Worm (Caenorhabditis elegans) whole organism, early embryonic: ENCODE results near the gene srj-22.

Source experiments
- F13C5.2 ChIP-seq: sonication (generic microtip); optimal IDR thresholded peaks from 2 replicates; lab custom pipeline; 2017; ENCODE audit warnings: mild to moderate bottlenecking, missing genetic modification characterization, inconsistent platforms, missing compliant biosample characterization
- ama-1 ChIP-seq: fragments of 150-350 bp; optimal IDR thresholded peaks from 2 replicates; lab custom pipeline; 2014
- ceh-13 ChIP-seq: fragments of 200-800 bp; sonication (Bioruptor generic); optimal IDR thresholded peaks from 2 replicates; lab custom pipeline; 2018; ENCODE audit warnings: mild to moderate bottlenecking, missing genetic modification characterization, missing compliant biosample characterization
- flt-1 ChIP-seq: fragments of 200-800 bp; sonication (Bioruptor generic); IDR thresholded peaks from 2 replicates; pipeline ENCODE4 v1.3.6; 2022; ENCODE audit warnings: missing genetic modification characterization, missing compliant biosample characterization
- pes-1 ChIP-seq: fragments of 200-800 bp; sonication (Bioruptor generic); IDR thresholded peaks from 2 replicates; pipeline ENCODE4 v1.3.6; 2022; ENCODE audit warnings: missing genetic modification reagents, missing genetic modification characterization, missing compliant biosample characterization
- sea-1 ChIP-seq: fragments of 200-800 bp; sonication (Bioruptor generic); conservative IDR thresholded peaks from 2 replicates; pipeline ENCODE4 v1.3.6; 2022; ENCODE audit warnings: missing genetic modification characterization, missing compliant biosample characterization

DNA sequence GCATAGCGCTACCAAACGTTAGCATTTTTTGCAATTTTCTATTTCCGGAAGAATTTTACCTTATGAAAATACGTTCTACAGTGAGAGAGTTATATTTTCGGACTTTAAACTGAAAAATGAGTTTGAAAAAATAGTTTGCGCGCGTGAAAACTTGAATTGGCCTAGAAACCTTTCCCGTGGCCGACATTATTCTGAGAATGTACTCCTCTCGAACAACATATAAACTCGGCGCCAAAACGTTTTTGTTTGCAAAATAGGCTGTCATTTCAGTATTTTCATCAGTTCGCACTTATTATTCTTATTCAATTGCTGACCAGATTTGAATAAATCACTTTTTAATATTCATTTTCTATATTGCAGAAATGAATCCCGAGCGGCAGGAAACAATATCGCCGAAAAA is 6.8 kb downstream of the srj-22 start, which contains the start of the genes mre-11 and wdr-5.3:
- TF ChIP-seq ceh-13 (GFP tag; lab: Kevin White, UChicago) (no peak), ama-1 (no peak), F13C5.2 (no peak), flt-1 (GFP tag; lab: Robert Waterston, UW) (no peak), pes-1 (GFP tag; lab: Robert Waterston, UW) (no peak), sea-1 (no peak)
